Worm (Caenorhabditis elegans) whole organism, late embryonic: ENCODE measurements around the gene C33H5.13.

Source experiments
- C38D4.7 ChIP-seq: fragments of 200-800 bp; sonication (Bioruptor generic); optimal IDR thresholded peaks from 2 replicates; lab custom pipeline; 2018; ENCODE audit warnings: mild to moderate bottlenecking, missing genetic modification characterization, moderate library complexity, missing compliant biosample characterization
- K09A11.1 ChIP-seq: sonication (generic microtip); optimal IDR thresholded peaks from 2 replicates; lab custom pipeline; 2017; ENCODE audit warnings: antibody characterized with exemption, mild to moderate bottlenecking, missing genetic modification characterization, missing compliant biosample characterization; ENCODE audit not compliant: insufficient read depth
- ceh-14 ChIP-seq: sonication (generic microtip); optimal IDR thresholded peaks from 2 replicates; lab custom pipeline; 2016; ENCODE audit warnings: missing genotype, missing genetic modification characterization, missing compliant biosample characterization
- ceh-19 ChIP-seq: fragments of 200-800 bp; sonication (Bioruptor generic); optimal IDR thresholded peaks from 2 replicates; lab custom pipeline; 2018; ENCODE audit warnings: mild to moderate bottlenecking, missing genetic modification characterization, missing compliant biosample characterization
- ceh-2 ChIP-seq: sonication (generic microtip); optimal IDR thresholded peaks from 2 replicates; lab custom pipeline; 2016; ENCODE audit warnings: missing genotype, missing genetic modification characterization, missing compliant biosample characterization
- ceh-22 ChIP-seq: sonication (generic microtip); optimal IDR thresholded peaks from 2 replicates; lab custom pipeline; 2017; ENCODE audit warnings: missing biosample characterization, missing genetic modification characterization
- ceh-24 ChIP-seq: sonication (generic microtip); optimal IDR thresholded peaks from 2 replicates; lab custom pipeline; 2016; ENCODE audit warnings: mild to moderate bottlenecking, missing genetic modification characterization, missing compliant biosample characterization
- ceh-31 ChIP-seq: sonication (generic microtip); optimal IDR thresholded peaks from 2 replicates; lab custom pipeline; 2016; ENCODE audit warnings: missing genetic modification characterization, missing compliant biosample characterization
- ceh-34 ChIP-seq: sonication (generic microtip); optimal IDR thresholded peaks from 2 replicates; lab custom pipeline; 2016; ENCODE audit warnings: mild to moderate bottlenecking, missing genetic modification characterization, missing compliant biosample characterization
- ceh-45 ChIP-seq: fragments of 200-800 bp; sonication (Bioruptor generic); IDR thresholded peaks from 2 replicates; pipeline ENCODE4 v1.3.6; 2022; ENCODE audit warnings: missing genetic modification reagents, missing genetic modification characterization, missing compliant biosample characterization
- ceh-6 ChIP-seq: fragments of 200-800 bp; sonication (Bioruptor generic); optimal IDR thresholded peaks from 2 replicates; lab custom pipeline; 2018; ENCODE audit warnings: mild to moderate bottlenecking, missing genetic modification characterization, missing compliant biosample characterization
- ceh-9 ChIP-seq: sonication (generic microtip); optimal IDR thresholded peaks from 2 replicates; lab custom pipeline; 2016; ENCODE audit warnings: mild to moderate bottlenecking, missing genetic modification characterization, inconsistent platforms, missing compliant biosample characterization
- che-1 ChIP-seq: sonication (generic microtip); optimal IDR thresholded peaks from 2 replicates; lab custom pipeline; 2016; ENCODE audit warnings: mild to moderate bottlenecking, missing genetic modification characterization, missing compliant biosample characterization
- dmd-4 ChIP-seq: sonication (generic microtip); optimal IDR thresholded peaks from 2 replicates; lab custom pipeline; 2016; ENCODE audit warnings: borderline replicate concordance, missing genetic modification characterization, missing compliant biosample characterization
- elt-2 ChIP-seq: sonication (generic microtip); optimal IDR thresholded peaks from 2 replicates; lab custom pipeline; 2016; ENCODE audit warnings: missing genetic modification reagents, missing genetic modification characterization, missing compliant biosample characterization
- elt-4 ChIP-seq: sonication (generic microtip); optimal IDR thresholded peaks from 2 replicates; lab custom pipeline; 2016; ENCODE audit warnings: missing genetic modification characterization, missing compliant biosample characterization
- ets-4 ChIP-seq: sonication (generic microtip); optimal IDR thresholded peaks from 2 replicates; lab custom pipeline; 2016; ENCODE audit warnings: missing genetic modification characterization, missing compliant biosample characterization
- eyg-1 ChIP-seq: sonication (generic microtip); optimal IDR thresholded peaks from 2 replicates; lab custom pipeline; 2016; ENCODE audit warnings: missing genotype, missing genetic modification characterization, missing compliant biosample characterization
- fax-1 ChIP-seq: sonication (generic microtip); optimal IDR thresholded peaks from 2 replicates; lab custom pipeline; 2016; ENCODE audit warnings: missing genotype, missing genetic modification characterization, missing compliant biosample characterization
- fkh-10 ChIP-seq: fragments of 150-350 bp; optimal IDR thresholded peaks from 2 replicates; lab custom pipeline; 2014; ENCODE audit warnings: missing biosample characterization, missing genetic modification reagents, missing genetic modification characterization
- hlh-15 ChIP-seq: sonication (generic microtip); optimal IDR thresholded peaks from 2 replicates; lab custom pipeline; 2016; ENCODE audit warnings: missing genetic modification characterization, missing compliant biosample characterization
- hlh-8 ChIP-seq: sonication (generic microtip); optimal IDR thresholded peaks from 2 replicates; lab custom pipeline; 2016; ENCODE audit warnings: missing genotype, missing genetic modification characterization, missing compliant biosample characterization
- madf-2 ChIP-seq: sonication (generic microtip); optimal IDR thresholded peaks from 2 replicates; lab custom pipeline; 2017; ENCODE audit warnings: missing genetic modification characterization, missing compliant biosample characterization
- mec-3 ChIP-seq: sonication (generic microtip); optimal IDR thresholded peaks from 2 replicates; lab custom pipeline; 2016; ENCODE audit warnings: borderline replicate concordance, missing genetic modification characterization, missing compliant biosample characterization
- nhr-11 ChIP-seq: fragments of 150-350 bp; optimal IDR thresholded peaks from 2 replicates; lab custom pipeline; 2014; ENCODE audit warnings: missing biosample characterization, missing genetic modification characterization
- pat-9 ChIP-seq: fragments of 200-800 bp; sonication (Bioruptor generic); optimal IDR thresholded peaks from 2 replicates; lab custom pipeline; 2018; ENCODE audit warnings: mild to moderate bottlenecking, missing genetic modification characterization, moderate library complexity, missing compliant biosample characterization
- pax-1 ChIP-seq: fragments of 150-350 bp; optimal IDR thresholded peaks from 2 replicates; lab custom pipeline; 2014; ENCODE audit warnings: missing biosample characterization, missing genetic modification characterization
- pha-2 ChIP-seq: sonication (generic microtip); optimal IDR thresholded peaks from 2 replicates; lab custom pipeline; 2017; ENCODE audit warnings: mild to moderate bottlenecking, missing genetic modification characterization, missing compliant biosample characterization
- pqm-1 ChIP-seq: sonication (generic microtip); optimal IDR thresholded peaks from 2 replicates; lab custom pipeline; 2016; ENCODE audit warnings: missing genetic modification characterization, missing compliant biosample characterization
- ref-2 ChIP-seq: sonication (generic microtip); optimal IDR thresholded peaks from 2 replicates; lab custom pipeline; 2016; ENCODE audit warnings: missing genetic modification characterization, missing compliant biosample characterization
- sdc-2 ChIP-seq: sonication (generic microtip); optimal IDR thresholded peaks from 2 replicates; lab custom pipeline; 2016; ENCODE audit warnings: missing genotype, missing genetic modification characterization, missing compliant biosample characterization
- sox-4 ChIP-seq: sonication (generic microtip); optimal IDR thresholded peaks from 2 replicates; lab custom pipeline; 2017; ENCODE audit warnings: mild to moderate bottlenecking, missing genetic modification characterization, inconsistent platforms, missing compliant biosample characterization
- tbx-2 ChIP-seq: sonication (generic microtip); optimal IDR thresholded peaks from 2 replicates; lab custom pipeline; 2016; ENCODE audit warnings: missing genetic modification characterization, missing compliant biosample characterization
- unc-86 ChIP-seq: sonication (generic microtip); optimal IDR thresholded peaks from 2 replicates; lab custom pipeline; 2016; ENCODE audit warnings: missing genetic modification characterization, missing compliant biosample characterization
- zip-5 ChIP-seq: sonication (generic microtip); optimal IDR thresholded peaks from 2 replicates; lab custom pipeline; 2016; ENCODE audit warnings: missing genetic modification characterization, missing compliant biosample characterization

The C33H5.13 gene

ce11 chrIV:7791821-7792446 is at the start of gene C33H5.13:
Gene C33H5.13 (minus strand): TSS chrIV:7792263.
- TF ChIP-seq fax-1 (tag; lab: Kevin White, UChicago) (no peak), ref-2 (tag; lab: Kevin White, UChicago) (no peak), K09A11.1 (tag; lab: Kevin White, UChicago) (no peak), ceh-6 (GFP tag; lab: Kevin White, UChicago) (no peak), ceh-34 (no peak), ceh-19 (GFP tag; lab: Kevin White, UChicago) (no peak), ceh-45 (GFP tag; lab: Robert Waterston, UW) (no peak), ceh-22 (tag; lab: Kevin White, UChicago) (no peak), pax-1 (tag; lab: Kevin White, UChicago) (no peak), zip-5 (tag; lab: Kevin White, UChicago) (no peak), elt-4 (no peak), sdc-2 (tag; lab: Kevin White, UChicago) (no peak), che-1 (no peak), mec-3 (no peak)

- TF ChIP-seq elt-2 (tag; lab: Kevin White, UChicago) (peak; percentile 42), fkh-10 (GFP tag; lab: Kevin White, UChicago) (no peak), ceh-24 (tag; lab: Kevin White, UChicago) (no peak), ceh-2 (tag; lab: Kevin White, UChicago) (no peak), elt-4 (no peak), mec-3 (no peak), nhr-11 (tag; lab: Kevin White, UChicago) (no peak)
These were observed 49.2 kb upstream of the C33H5.13 start for ce11 chrIV:7841218-7841617.

ce11 chrIV:7839923-7840322 is 47.9 kb upstream of the C33H5.13 start:
- TF ChIP-seq sdc-2 (tag; lab: Kevin White, UChicago) (no peak), mec-3 (no peak), eyg-1 (tag; lab: Kevin White, UChicago) (no peak), ceh-14 (tag; lab: Kevin White, UChicago) (peak; percentile 65), ceh-31 (tag; lab: Kevin White, UChicago) (peak; percentile 33), pha-2 (tag; lab: Kevin White, UChicago) (no peak)

- TF ChIP-seq ceh-31 (tag; lab: Kevin White, UChicago) (no peak), hlh-8 (tag; lab: Kevin White, UChicago) (no peak), hlh-15 (tag; lab: Kevin White, UChicago) (no peak), dmd-4 (no peak), K09A11.1 (tag; lab: Kevin White, UChicago) (no peak), ceh-6 (GFP tag; lab: Kevin White, UChicago) (no peak)
These were observed 46.4 kb upstream of the C33H5.13 start, which contains the start of gene C06A6.7 for ce11 chrIV:7838426-7838825. Gene C06A6.7 (minus strand): TSS chrIV:7838526.

- TF ChIP-seq pat-9 (no peak), K09A11.1 (tag; lab: Kevin White, UChicago) (no peak), pqm-1 (tag; lab: Kevin White, UChicago) (no peak), che-1 (no peak), ceh-9 (tag; lab: Kevin White, UChicago) (no peak), ceh-2 (tag; lab: Kevin White, UChicago) (no peak)
These were observed 44.4 kb upstream of the C33H5.13 start for ce11 chrIV:7836491-7836890.

- no peak for TF ChIP-seq tbx-2
- TF ChIP-seq madf-2 (tag; lab: Kevin White, UChicago), result no peak
- no peak for TF ChIP-seq nhr-11 (tag; lab: Kevin White, UChicago)
- no peak for TF ChIP-seq pqm-1 (tag; lab: Kevin White, UChicago)
- TF ChIP-seq unc-86, result no peak
- no peak for TF ChIP-seq ceh-22 (tag; lab: Kevin White, UChicago)
- TF ChIP-seq ceh-19 (GFP tag; lab: Kevin White, UChicago), result no peak
- no peak for TF ChIP-seq C38D4.7 (GFP tag; lab: Kevin White, UChicago)
- TF ChIP-seq pat-9, result no peak
- no peak for TF ChIP-seq ets-4 (tag; lab: Kevin White, UChicago)
- no peak for TF ChIP-seq sox-4 (tag; lab: Kevin White, UChicago)
- TF ChIP-seq, all 69 proteins: peak for 0
These were observed 44.0 kb upstream of the C33H5.13 start for ce11 chrIV:7836030-7836429.
